4 fruit fly cellular contexts compared by ENCODE assay signal in the genomic region with DNA sequence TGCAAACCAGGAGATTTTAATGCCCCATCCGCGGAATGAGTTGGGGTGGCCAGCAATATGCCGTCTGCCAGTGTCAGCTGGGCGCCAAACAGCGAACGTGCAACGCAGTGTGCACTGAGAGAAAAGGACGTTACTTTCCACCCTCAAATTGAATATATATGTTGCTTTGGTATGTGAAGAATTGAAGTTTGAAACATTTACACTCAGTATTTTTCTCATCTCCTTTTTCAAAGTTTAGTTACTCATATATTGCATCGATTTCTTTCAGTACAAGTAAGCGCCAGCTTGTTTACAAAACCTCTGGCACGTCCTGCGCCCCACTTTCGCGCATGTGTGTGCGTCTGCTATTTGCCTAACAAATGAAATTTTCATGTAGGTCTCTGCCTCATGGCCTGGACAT.
A peak's percentile ranks its signal among the peaks of the same experiment; 100 is the strongest.
TF ChIP-seq lines count a peak whose summit lies in the region.

No protein-coding gene starts in this region.

TF ChIP-seq in whole organism, embryonic, 481 proteins besides CTCF, POLR2A, EP300 and RAD21 (continued from another document and continues in another):
- TF ChIP-seq CG6791 (GFP tag; IDR thresholded peaks at IDR 0.05; lab: Robert Waterston, UW; ENCODE audit: partially characterized antibody): no peak
- peak; percentile 77 for TF ChIP-seq CG2712 (tag; optimal IDR thresholded peaks at IDR 0.05; lab: Kevin White, UChicago)
- TF ChIP-seq CG34224 (GFP tag; IDR thresholded peaks at IDR 0.05; lab: Robert Waterston, UW; ENCODE audit: partially characterized antibody): no peak
- TF ChIP-seq CG3726 (GFP tag; IDR thresholded peaks at IDR 0.05; lab: Robert Waterston, UW): peak; percentile 66; the same call in 1 of the 3 replicates
- TF ChIP-seq CG43689 (GFP tag; IDR thresholded peaks at IDR 0.05; lab: Robert Waterston, UW): no peak
- no peak for TF ChIP-seq prd (optimal IDR thresholded peaks at IDR 0.05; lab: Kevin White, UChicago)
- TF ChIP-seq prd (GFP tag; IDR thresholded peaks at IDR 0.05; lab: Robert Waterston, UW): peak; percentile 79
- TF ChIP-seq D (optimal IDR thresholded peaks at IDR 0.05; lab: Kevin White, UChicago): no peak
- peak; percentile 3 for TF ChIP-seq D (GFP tag; optimal IDR thresholded peaks at IDR 0.05; lab: Kevin White, UChicago)
- no peak for TF ChIP-seq Nf-YB (GFP tag; optimal IDR thresholded peaks at IDR 0.05; lab: Kevin White, UChicago)
- no peak for TF ChIP-seq cg (GFP tag; optimal IDR thresholded peaks at IDR 0.05; lab: Kevin White, UChicago)
- 0 out of 2 replicates have a peak, but pooled peaks have one; percentile 23 for TF ChIP-seq Oaz (GFP tag; IDR thresholded peaks at IDR 0.05; lab: Robert Waterston, UW)
- TF ChIP-seq CG4328 (GFP tag; optimal IDR thresholded peaks at IDR 0.05; lab: Kevin White, UChicago): no peak
- peak; percentile 31 for TF ChIP-seq pnt (GFP tag; optimal IDR thresholded peaks at IDR 0.05; lab: Kevin White, UChicago)
- peak; percentile 54 for TF ChIP-seq CG15696 (tag; optimal IDR thresholded peaks at IDR 0.05; lab: Kevin White, UChicago)
- peak; percentile 34 for TF ChIP-seq CG12391 (tag; optimal IDR thresholded peaks at IDR 0.05; lab: Kevin White, UChicago)
- no peak for TF ChIP-seq CG9932 (GFP tag; IDR thresholded peaks at IDR 0.05; lab: Robert Waterston, UW)
- TF ChIP-seq caup (GFP tag; optimal IDR thresholded peaks at IDR 0.05; lab: Kevin White, UChicago; ENCODE audit: severe bottlenecking): peak; percentile 38
- no peak for TF ChIP-seq Dek (tag; optimal IDR thresholded peaks at IDR 0.05; lab: Kevin White, UChicago)
- peak; percentile 76 for TF ChIP-seq Dad (GFP tag; optimal IDR thresholded peaks at IDR 0.05; lab: Kevin White, UChicago)
- TF ChIP-seq Gsc (GFP tag; IDR thresholded peaks at IDR 0.05; lab: Robert Waterston, UW): no peak
- TF ChIP-seq mam (GFP tag; optimal IDR thresholded peaks at IDR 0.05; lab: Kevin White, UChicago): peak; percentile 33
- peak in 1 of 2 experiments; percentile 15 for TF ChIP-seq bsh (GFP tag; optimal IDR thresholded peaks at IDR 0.05; lab: Kevin White, UChicago)
- 0 out of 2 replicates have a peak, but pooled peaks have one; percentile 45 for TF ChIP-seq CG14014 (GFP tag; IDR thresholded peaks at IDR 0.05; lab: Robert Waterston, UW)
- peak; percentile 45 for TF ChIP-seq Sox102F (GFP tag; optimal IDR thresholded peaks at IDR 0.05; lab: Kevin White, UChicago)
- 0 out of 2 replicates have a peak, but pooled peaks have one; percentile 50 for TF ChIP-seq CG4730 (GFP tag; IDR thresholded peaks at IDR 0.05; lab: Robert Waterston, UW)
- peak; percentile 38 for TF ChIP-seq phol (tag; optimal IDR thresholded peaks at IDR 0.05; lab: Kevin White, UChicago)
- TF ChIP-seq lilli (GFP tag; optimal IDR thresholded peaks at IDR 0.05; lab: Kevin White, UChicago): peak; percentile 36
- peak; percentile 13 for TF ChIP-seq ind (GFP tag; optimal IDR thresholded peaks at IDR 0.05; lab: Kevin White, UChicago)
- no peak for TF ChIP-seq CG13123 (GFP tag; optimal IDR thresholded peaks at IDR 0.05; lab: Kevin White, UChicago)
- TF ChIP-seq CG9817 (tag; optimal IDR thresholded peaks at IDR 0.05; lab: Kevin White, UChicago): no peak

TF ChIP-seq in whole organism, prepupa, 60 proteins besides CTCF, POLR2A, EP300 and RAD21 (continued from another document and continues in another):
- no peak for TF ChIP-seq Eip93F (GFP tag; optimal IDR thresholded peaks at IDR 0.05; lab: Kevin White, UChicago)
- TF ChIP-seq Sox102F (GFP tag; optimal IDR thresholded peaks at IDR 0.05; lab: Kevin White, UChicago): peak; percentile 23
- peak; percentile 41 for TF ChIP-seq CG31627 (GFP tag; optimal IDR thresholded peaks at IDR 0.05; lab: Kevin White, UChicago)
- peak; percentile 16 for TF ChIP-seq acj6 (GFP tag; optimal IDR thresholded peaks at IDR 0.05; lab: Kevin White, UChicago)
- no peak for TF ChIP-seq Sox15 (GFP tag; optimal IDR thresholded peaks at IDR 0.05; lab: Kevin White, UChicago)
- TF ChIP-seq CG32006 (GFP tag; optimal IDR thresholded peaks at IDR 0.05; lab: Kevin White, UChicago): peak; percentile 52
- peak; percentile 73 for TF ChIP-seq Eip78C (GFP tag; lab: Kevin White, UChicago)
- TF ChIP-seq net (GFP tag; optimal IDR thresholded peaks at IDR 0.05; lab: Kevin White, UChicago): peak; percentile 33
- TF ChIP-seq OdsH (GFP tag; optimal IDR thresholded peaks at IDR 0.05; lab: Kevin White, UChicago): peak; percentile 48
- peak; percentile 49 for TF ChIP-seq topi (GFP tag; optimal IDR thresholded peaks at IDR 0.05; lab: Kevin White, UChicago)
- peak; percentile 65 for TF ChIP-seq eg (GFP tag; IDR thresholded peaks at IDR 0.05; lab: Robert Waterston, UW)
- TF ChIP-seq lz (GFP tag; optimal IDR thresholded peaks at IDR 0.05; lab: Kevin White, UChicago): peak; percentile 50
- TF ChIP-seq ss (GFP tag; optimal IDR thresholded peaks at IDR 0.05; lab: Kevin White, UChicago): peak in 1 of 2 experiments; percentile 53
- TF ChIP-seq fd59A (GFP tag; optimal IDR thresholded peaks at IDR 0.05; lab: Kevin White, UChicago): peak; percentile 21
- peak; percentile 51 for TF ChIP-seq esn (GFP tag; optimal IDR thresholded peaks at IDR 0.05; lab: Kevin White, UChicago)
- TF ChIP-seq CG7368 (GFP tag; optimal IDR thresholded peaks at IDR 0.05; lab: Kevin White, UChicago): peak; percentile 20
- peak; percentile 64 for TF ChIP-seq CG8119 (GFP tag; IDR thresholded peaks at IDR 0.05; lab: Robert Waterston, UW)
- TF ChIP-seq Hr38 (GFP tag; optimal IDR thresholded peaks at IDR 0.05; lab: Kevin White, UChicago): no peak
- TF ChIP-seq dsx (GFP tag; optimal IDR thresholded peaks at IDR 0.05; lab: Kevin White, UChicago; ENCODE audit: poor library complexity, severe bottlenecking): peak; percentile 33
- TF ChIP-seq Hr4 (GFP tag; optimal IDR thresholded peaks at IDR 0.05; lab: Kevin White, UChicago): no peak
- peak; percentile 34; the same call in 1 of the 2 replicates for TF ChIP-seq CG11294 (GFP tag; IDR thresholded peaks at IDR 0.05; lab: Robert Waterston, UW)
- TF ChIP-seq CG6808 (GFP tag; optimal IDR thresholded peaks at IDR 0.05; lab: Kevin White, UChicago): peak; percentile 16
- TF ChIP-seq CG10631 (GFP tag; optimal IDR thresholded peaks at IDR 0.05; lab: Kevin White, UChicago): peak; percentile 46
- TF ChIP-seq CG11762 (GFP tag; optimal IDR thresholded peaks at IDR 0.05; lab: Kevin White, UChicago; ENCODE audit: insufficient read depth): no peak
- TF ChIP-seq cyc (GFP tag; optimal IDR thresholded peaks at IDR 0.05; lab: Kevin White, UChicago): peak; percentile 22
- peak; percentile 77 for TF ChIP-seq Eip75B (GFP tag; optimal IDR thresholded peaks at IDR 0.05; lab: Kevin White, UChicago)
- peak in 1 of 2 experiments; percentile 20 for TF ChIP-seq salr (GFP tag; optimal IDR thresholded peaks at IDR 0.05; lab: Kevin White, UChicago)
- peak; percentile 50 for TF ChIP-seq Met (GFP tag; optimal IDR thresholded peaks at IDR 0.05; lab: Kevin White, UChicago)
- peak; percentile 38 for TF ChIP-seq Sox14 (GFP tag; optimal IDR thresholded peaks at IDR 0.05; lab: Kevin White, UChicago)
- TF ChIP-seq CG6792 (GFP tag; optimal IDR thresholded peaks at IDR 0.05; lab: Kevin White, UChicago): peak; percentile 50
- TF ChIP-seq CG4318 (GFP tag; optimal IDR thresholded peaks at IDR 0.05; lab: Kevin White, UChicago): no peak
- peak; percentile 29 for TF ChIP-seq CG10669 (GFP tag; optimal IDR thresholded peaks at IDR 0.05; lab: Kevin White, UChicago)

TF ChIP-seq in whole organism, pupa, 21 proteins besides CTCF, POLR2A, EP300 and RAD21 (continued from another document):
- no peak for TF ChIP-seq CG14655 (GFP tag; optimal IDR thresholded peaks at IDR 0.05; lab: Kevin White, UChicago)
TF ChIP-seq in whole organism, pupa: peak in this region for 15.

TF ChIP-seq in whole organism, wandering third instar larva, 38 proteins besides CTCF, POLR2A, EP300 and RAD21 (continued from another document):
- TF ChIP-seq jim (GFP tag; optimal IDR thresholded peaks at IDR 0.05; lab: Kevin White, UChicago): no peak
- peak; percentile 32 for TF ChIP-seq OdsH (GFP tag; optimal IDR thresholded peaks at IDR 0.05; lab: Kevin White, UChicago)
- TF ChIP-seq woc (GFP tag; optimal IDR thresholded peaks at IDR 0.05; lab: Kevin White, UChicago): peak; percentile 4
- no peak for TF ChIP-seq Dfd (GFP tag; optimal IDR thresholded peaks at IDR 0.05; lab: Kevin White, UChicago)
- peak; percentile 32 for TF ChIP-seq br (GFP tag; optimal IDR thresholded peaks at IDR 0.05; lab: Kevin White, UChicago)
- no peak for TF ChIP-seq Hr83 (GFP tag; optimal IDR thresholded peaks at IDR 0.05; lab: Kevin White, UChicago; ENCODE audit: poor library complexity, severe bottlenecking)
- no peak for TF ChIP-seq Rel (GFP tag; optimal IDR thresholded peaks at IDR 0.05; lab: Kevin White, UChicago)
- no peak for TF ChIP-seq Rel (tag; optimal IDR thresholded peaks at IDR 0.05; lab: Kevin White, UChicago)
- peak; percentile 84 for TF ChIP-seq fru (GFP tag; optimal IDR thresholded peaks at IDR 0.05; lab: Kevin White, UChicago)
- TF ChIP-seq CG9705 (GFP tag; optimal IDR thresholded peaks at IDR 0.05; lab: Kevin White, UChicago): no peak
- no peak for TF ChIP-seq Mio (GFP tag; optimal IDR thresholded peaks at IDR 0.05; lab: Kevin White, UChicago)
- no peak for TF ChIP-seq CrebA (GFP tag; optimal IDR thresholded peaks at IDR 0.05; lab: Kevin White, UChicago; ENCODE audit: borderline replicate concordance)
- TF ChIP-seq rgr (GFP tag; optimal IDR thresholded peaks at IDR 0.05; lab: Kevin White, UChicago): peak; percentile 50
- peak; percentile 71 for TF ChIP-seq HLH106 (tag; optimal IDR thresholded peaks at IDR 0.05; lab: Kevin White, UChicago)
- TF ChIP-seq dl (GFP tag; optimal IDR thresholded peaks at IDR 0.05; lab: Kevin White, UChicago; ENCODE audit: insufficient read depth in 1 of 2, partially characterized antibody in 2 of 2): no peak
- TF ChIP-seq N (GFP tag; optimal IDR thresholded peaks at IDR 0.05; lab: Kevin White, UChicago): no peak
